Worm (Caenorhabditis elegans) whole organism, young adult: ENCODE results near the gene F09G2.2.

Experiments
- F37B4.10 ChIP-seq: fragments of 200-800 bp; sonication (Bioruptor generic); IDR thresholded peaks from 2 replicates; pipeline ENCODE4 v1.3.6; 2022; ENCODE audit warnings: missing genetic modification characterization, missing compliant biosample characterization
- ama-1 ChIP-seq, 3 experiments: fragments of 150-350 bp in 1 of 3; sonication (generic microtip) in 2 of 3; optimal IDR thresholded peaks; 2 replicates each; lab custom pipeline; 2014 to 2018; ENCODE audit warnings: missing biosample characterization in 2 of 3, missing genetic modification characterization in 2 of 3, missing genetic modification reagents in 2 of 3
- ceh-40 ChIP-seq: fragments of 200-800 bp; sonication (Bioruptor generic); IDR thresholded peaks from 2 replicates; pipeline ENCODE4 v1.3.6; 2022; ENCODE audit warnings: missing genetic modification characterization, missing compliant biosample characterization
- dpl-1 ChIP-seq: fragments of 150-350 bp; optimal IDR thresholded peaks from 2 replicates; lab custom pipeline; 2014; ENCODE audit warnings: missing biosample characterization, missing genetic modification reagents, missing genetic modification characterization
- efl-1 ChIP-seq: fragments of 150-350 bp; optimal IDR thresholded peaks from 2 replicates; lab custom pipeline; 2014; ENCODE audit warnings: missing biosample characterization, missing genetic modification reagents, missing genetic modification characterization
- xnd-1 ChIP-seq: sonication (generic microtip); optimal IDR thresholded peaks from 2 replicates; lab custom pipeline; 2016; ENCODE audit warnings: missing genotype, missing genetic modification reagents, missing genetic modification characterization, missing compliant biosample characterization

- TF ChIP-seq ama-1 (optimal IDR thresholded peaks at IDR 0.05; lab: Kevin White, UChicago), result no peak
- no peak for TF ChIP-seq ama-1 (GFP tag; optimal IDR thresholded peaks at IDR 0.05; lab: Kevin White, UChicago)
- TF ChIP-seq F37B4.10, result no peak
- no peak for TF ChIP-seq efl-1 (GFP tag; lab: Kevin White, UChicago)
- TF ChIP-seq ceh-40 (GFP tag; lab: Robert Waterston, UW), result no peak
- no peak for TF ChIP-seq xnd-1 (tag; lab: Kevin White, UChicago)
- TF ChIP-seq dpl-1 (GFP tag; lab: Kevin White, UChicago), result no peak
Observed at ce11 chrV:7184549-7184948, 12.2 kb upstream of the F09G2.2 start, which contains the start of gene pitr-5.
